Worm (Caenorhabditis elegans) whole organism, late embryonic: ENCODE results near the gene srd-46.

Experiments used
- ama-1 ChIP-seq: fragments of 150-350 bp; optimal IDR thresholded peaks from 2 replicates; lab custom pipeline; 2014
- ceh-18 ChIP-seq: sonication (generic microtip); optimal IDR thresholded peaks from 2 replicates; lab custom pipeline; 2016; ENCODE audit warnings: missing genetic modification characterization, missing compliant biosample characterization
- ceh-2 ChIP-seq: sonication (generic microtip); optimal IDR thresholded peaks from 2 replicates; lab custom pipeline; 2016; ENCODE audit warnings: missing genotype, missing genetic modification characterization, missing compliant biosample characterization
- elt-2 ChIP-seq: sonication (generic microtip); optimal IDR thresholded peaks from 2 replicates; lab custom pipeline; 2016; ENCODE audit warnings: missing genetic modification reagents, missing genetic modification characterization, missing compliant biosample characterization
- lin-11 ChIP-seq: fragments of 200-800 bp; sonication (Bioruptor generic); optimal IDR thresholded peaks from 2 replicates; lab custom pipeline; 2018; ENCODE audit warnings: mild to moderate bottlenecking, missing genetic modification characterization, missing compliant biosample characterization
- odd-2 ChIP-seq: sonication (generic microtip); optimal IDR thresholded peaks from 2 replicates; lab custom pipeline; 2017; ENCODE audit warnings: antibody characterized with exemption, mild to moderate bottlenecking, missing genetic modification characterization, missing compliant biosample characterization
- pha-4 ChIP-seq: fragments of 150-350 bp; optimal IDR thresholded peaks from 2 replicates; lab custom pipeline; 2018; ENCODE audit warnings: missing biosample characterization, missing genetic modification reagents, missing genetic modification characterization
- pqm-1 ChIP-seq: sonication (generic microtip); optimal IDR thresholded peaks from 2 replicates; lab custom pipeline; 2016; ENCODE audit warnings: missing genetic modification characterization, missing compliant biosample characterization
- sdc-2 ChIP-seq: sonication (generic microtip); optimal IDR thresholded peaks from 2 replicates; lab custom pipeline; 2016; ENCODE audit warnings: missing genotype, missing genetic modification characterization, missing compliant biosample characterization
- unc-86 ChIP-seq: sonication (generic microtip); optimal IDR thresholded peaks from 2 replicates; lab custom pipeline; 2016; ENCODE audit warnings: missing genetic modification characterization, missing compliant biosample characterization

DNA sequence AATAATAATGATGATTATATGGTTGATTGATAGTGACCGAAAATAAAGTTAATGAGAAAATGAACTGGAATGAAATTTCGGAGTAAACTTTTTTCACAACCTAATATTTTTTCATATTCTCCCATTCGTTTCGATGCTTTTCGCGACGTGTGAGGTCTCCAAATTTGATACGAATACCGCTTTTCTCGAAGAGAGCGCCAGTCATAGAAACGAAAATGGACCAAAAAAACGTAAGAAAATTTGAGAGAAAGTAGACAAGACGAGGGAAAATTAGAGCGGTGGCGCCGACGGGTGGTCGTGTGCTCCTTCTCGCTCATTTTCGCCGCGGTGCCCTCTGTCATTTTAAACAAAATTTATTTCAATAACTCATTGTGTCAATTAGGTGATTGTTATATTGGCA, 17.5 kb upstream of the srd-46 start:
- TF ChIP-seq odd-2 (tag; lab: Kevin White, UChicago) (no peak), unc-86 (tag; lab: Kevin White, UChicago) (no peak), ama-1 (lab: Kevin White, UChicago) (no peak), lin-11 (tag; lab: Kevin White, UChicago) (no peak), ceh-18 (no peak), pha-4 (no peak), ceh-2 (tag; lab: Kevin White, UChicago) (no peak), sdc-2 (tag; lab: Kevin White, UChicago) (no peak), elt-2 (tag; lab: Kevin White, UChicago) (no peak), pqm-1 (tag; lab: Kevin White, UChicago) (no peak)
